Worm (Caenorhabditis elegans): Measurements from ENCODE around the gene B0416.11.

- no peak for TF ChIP-seq nhr-12 (tag; optimal IDR thresholded peaks at IDR 0.05)
- no peak for TF ChIP-seq elt-3 (tag; optimal IDR thresholded peaks at IDR 0.05)
- no peak for TF ChIP-seq pha-4 (tag; optimal IDR thresholded peaks at IDR 0.05)
- no peak for TF ChIP-seq M03D4.4 (tag; optimal IDR thresholded peaks at IDR 0.05)
- TF ChIP-seq tbx-8 (GFP tag; optimal IDR thresholded peaks at IDR 0.05), result no peak
- TF ChIP-seq sem-2 (GFP tag; optimal IDR thresholded peaks at IDR 0.05), result no peak
Observed at ce11 chrX:9271886-9272285, 11.0 kb downstream of the B0416.11 start.
